Worm (Caenorhabditis elegans): ENCODE results near the gene ceh-60.

ceh-60 gene

DNA sequence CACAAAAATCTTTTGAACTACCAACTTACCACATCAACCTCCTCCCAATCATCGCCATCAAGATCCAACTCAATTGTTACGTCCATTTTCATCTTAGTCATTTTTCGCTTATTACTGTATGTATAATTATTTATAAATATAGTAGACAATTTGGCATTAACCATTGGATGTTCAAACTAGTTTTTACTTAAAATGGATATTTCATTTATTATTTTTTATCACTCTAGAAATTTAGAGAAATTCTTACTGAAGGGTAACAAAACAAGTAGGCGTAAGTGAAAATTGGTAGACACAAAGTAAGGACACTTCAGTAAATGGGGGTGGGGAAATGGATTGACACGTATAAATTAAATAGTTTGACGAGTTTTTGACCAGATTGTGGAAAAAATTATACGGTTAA lies 30.2 kb downstream of the ceh-60 start, which contains the start of gene actl-1:
TSS of gene actl-1 (minus strand) at position 101 of the 400 bp plus-strand sequence.
- TF ChIP-seq php-3 (GFP tag; IDR thresholded peaks at IDR 0.05) (no peak), set-16 (GFP tag; IDR thresholded peaks at IDR 0.05) (no peak), pqm-1 (tag; optimal IDR thresholded peaks at IDR 0.05) (no peak), fos-1 (tag; optimal IDR thresholded peaks at IDR 0.05) (no peak), tra-1 (GFP tag; IDR thresholded peaks at IDR 0.05) (no peak), madf-9 (GFP tag; conservative IDR thresholded peaks at IDR 0.05) (no peak), lin-38 (GFP tag; IDR thresholded peaks at IDR 0.05) (no peak), ces-1 (GFP tag; optimal IDR thresholded peaks at IDR 0.05) (no peak), unc-62 (GFP tag; optimal IDR thresholded peaks at IDR 0.05 in 1 of 2) (no peak), unc-62 (tag; optimal IDR thresholded peaks at IDR 0.05) (no peak), dmd-6 (GFP tag; IDR thresholded peaks at IDR 0.05) (no peak), zfp-3 (GFP tag; conservative IDR thresholded peaks at IDR 0.05) (no peak), lin-1 (GFP tag; IDR thresholded peaks at IDR 0.05) (no peak), madf-5 (GFP tag; IDR thresholded peaks at IDR 0.05) (no peak), D1046.2 (GFP tag; IDR thresholded peaks at IDR 0.05) (no peak), daf-8 (GFP tag; IDR thresholded peaks at IDR 0.05) (no peak), arid-1 (GFP tag; conservative IDR thresholded peaks at IDR 0.05) (no peak)

DNA sequence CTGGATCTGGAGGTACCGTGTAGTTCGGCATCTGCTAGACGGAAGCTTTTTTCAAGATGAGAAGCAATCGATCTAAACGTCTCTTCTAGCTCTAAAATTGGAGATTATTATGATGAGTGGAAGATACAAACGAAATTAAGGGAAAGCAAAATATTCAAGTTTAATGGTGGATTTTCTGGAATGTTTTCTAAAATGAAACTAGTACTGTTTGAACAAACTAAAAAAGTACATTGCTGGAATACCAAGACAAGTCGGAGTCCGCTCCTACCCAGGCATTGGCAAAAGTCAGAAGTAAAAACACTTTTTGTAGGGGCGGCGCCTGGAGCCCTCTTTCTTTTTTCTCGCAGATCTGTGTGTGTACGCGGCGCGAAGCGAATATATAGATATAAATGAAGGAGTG lies 45.2 kb downstream of the ceh-60 start, which contains the start of gene gar-1:
TSS of gene gar-1 (minus strand) at position 101 of the 400 bp plus-strand sequence.
- TF ChIP-seq dmd-8 (GFP tag; IDR thresholded peaks at IDR 0.05) (no peak), nhr-77 (tag; optimal IDR thresholded peaks at IDR 0.05) (no peak), mep-1 (tag; optimal IDR thresholded peaks at IDR 0.05) (no peak), lin-39 (tag; optimal IDR thresholded peaks at IDR 0.05) (no peak), ama-1 (optimal IDR thresholded peaks at IDR 0.05) (no peak), gei-8 (GFP tag; optimal IDR thresholded peaks at IDR 0.05) (no peak), nhr-28 (tag; optimal IDR thresholded peaks at IDR 0.05) (no peak), ceh-20 (GFP tag; IDR thresholded peaks at IDR 0.05) (no peak)

DNA sequence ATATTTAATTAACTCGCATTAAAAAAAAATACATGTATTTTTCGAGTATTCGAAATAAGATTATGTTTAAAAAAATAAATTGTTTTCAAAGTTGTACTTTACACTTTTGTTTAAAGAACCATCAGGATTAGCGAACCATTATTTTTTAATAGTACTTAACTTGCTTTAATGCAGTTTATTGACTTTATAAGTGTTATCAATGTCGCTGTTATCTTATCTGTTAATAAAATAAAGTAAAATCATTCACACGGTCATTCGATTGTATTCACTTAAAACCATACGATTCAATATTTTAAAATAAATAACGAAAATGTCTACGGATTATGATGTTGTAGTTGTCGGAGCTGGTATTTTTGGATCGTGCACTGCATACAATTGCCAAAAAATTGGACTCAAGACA lies 53.4 kb downstream of the ceh-60 start, which contains the start of gene C15B12.1:
TSS of gene C15B12.1 (plus strand) at position 271 of the 400 bp plus-strand sequence.
- no peak for TF ChIP-seq nhr-102 (tag; optimal IDR thresholded peaks at IDR 0.05)
- TF ChIP-seq F49E8.2 (tag; optimal IDR thresholded peaks at IDR 0.05; ENCODE audit: borderline replicate concordance), result no peak
- TF ChIP-seq php-3 (GFP tag; IDR thresholded peaks at IDR 0.05), result peak; percentile 70
- TF ChIP-seq nhr-28 (tag; optimal IDR thresholded peaks at IDR 0.05), result peak; percentile 22
- peak; percentile 36 for TF ChIP-seq dve-1 (tag; optimal IDR thresholded peaks at IDR 0.05; ENCODE audit: insufficient read depth)
- peak; percentile 16 for TF ChIP-seq pqm-1 (tag; optimal IDR thresholded peaks at IDR 0.05)

DNA sequence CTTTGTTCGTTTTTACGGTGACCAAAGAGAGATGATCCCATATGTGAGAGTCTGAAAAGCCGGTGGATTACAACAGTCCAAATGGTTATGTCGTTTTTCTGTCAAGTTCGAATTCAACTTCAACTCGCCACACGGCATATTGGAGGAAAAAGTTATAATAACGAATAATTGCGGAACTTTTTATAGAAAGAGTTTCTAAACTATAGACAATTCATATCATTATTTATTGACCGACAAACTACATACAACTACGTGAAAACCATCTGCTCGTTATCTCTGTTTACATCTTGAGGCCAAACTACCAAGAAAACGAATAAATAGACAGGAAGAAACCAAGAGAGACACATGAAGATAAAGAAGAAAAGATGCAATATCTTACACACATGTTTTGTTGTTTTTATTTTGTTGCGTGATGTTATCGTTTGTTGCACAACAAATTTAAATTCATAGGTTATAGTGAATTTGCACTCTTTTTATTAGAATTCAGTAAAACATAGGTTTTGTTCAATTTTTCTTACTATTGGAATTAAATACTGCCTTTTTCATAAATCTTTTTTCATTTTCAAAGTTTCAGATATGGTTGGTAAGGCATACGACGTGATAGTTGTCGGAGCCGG lies 56.1 kb downstream of the ceh-60 start, which contains the start of the genes C15B12.4 and C15B12.8:
TSS of gene C15B12.4 (minus strand) at position 51 of the 617 bp plus-strand sequence.
TSS of gene C15B12.8 (plus strand) at position 567 of the 617 bp plus-strand sequence.
- TF ChIP-seq ceh-32 (tag; optimal IDR thresholded peaks at IDR 0.05; ENCODE audit: poor library complexity) (no peak), daf-16 (GFP tag; optimal IDR thresholded peaks at IDR 0.05) (peak in 1 of 2 experiments; percentile 87), daf-16 (tag; optimal IDR thresholded peaks at IDR 0.05) (no peak), rbr-2 (tag; optimal IDR thresholded peaks at IDR 0.05) (no peak), unc-62 (GFP tag; optimal IDR thresholded peaks at IDR 0.05 in 1 of 2) (peak in 1 of 2 experiments; percentile 17), unc-62 (tag; optimal IDR thresholded peaks at IDR 0.05) (no peak)
